Fruit fly (Drosophila melanogaster): Measurements from ENCODE around the gene ZnT86D.

DNA sequence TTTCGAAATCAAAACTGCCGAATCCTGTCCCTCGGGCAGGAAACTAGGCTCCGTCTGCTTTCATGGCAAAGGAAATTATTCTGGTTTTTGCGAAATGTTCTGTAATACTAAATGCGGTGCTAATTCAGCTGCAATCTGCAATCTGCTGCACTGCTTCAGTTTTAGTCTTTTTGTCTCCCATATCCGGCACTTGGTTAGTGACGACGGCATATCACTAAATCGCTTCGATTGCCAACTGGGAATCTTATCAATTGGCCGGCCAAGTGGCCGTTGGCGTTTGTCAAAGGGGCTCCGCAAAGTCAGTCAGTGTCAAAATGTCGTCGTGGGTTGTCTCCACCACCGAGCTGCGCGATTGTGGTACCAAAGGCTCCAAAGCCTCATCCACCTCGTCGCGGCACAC lies 18.5 kb downstream of the ZnT86D start, which contains the start of gene CG18577:
- TF ChIP-seq CG8478 (optimal IDR thresholded peaks at IDR 0.05) (no peak), CTCF (optimal IDR thresholded peaks at IDR 0.05) (no peak)

All from S2 (cell line).